Worm (Caenorhabditis elegans) whole organism, mixed stage, embryonic: ENCODE data around the gene R05G6.4.

ENCODE experiments used
- ceh-43 ChIP-seq: fragments of 200-800 bp; sonication (Bioruptor generic); optimal IDR thresholded peaks from 2 replicates; lab custom pipeline; 2018; ENCODE audit warnings: mild to moderate bottlenecking, missing genetic modification characterization, moderate library complexity, missing compliant biosample characterization
- elt-1 ChIP-seq: sonication (generic microtip); optimal IDR thresholded peaks from 2 replicates; lab custom pipeline; 2017; ENCODE audit warnings: missing genetic modification characterization, mild to moderate bottlenecking, missing compliant biosample characterization, antibody characterized with exemption, moderate library complexity, borderline replicate concordance; ENCODE audit not compliant: insufficient read depth
- mep-1 ChIP-seq: fragments of 150-350 bp; optimal IDR thresholded peaks from 2 replicates; lab custom pipeline; 2017; ENCODE audit warnings: missing biosample characterization, missing genetic modification reagents, missing genetic modification characterization, inconsistent platforms
- nhr-12 ChIP-seq: fragments of 150-350 bp; optimal IDR thresholded peaks from 2 replicates; lab custom pipeline; 2014; ENCODE audit warnings: missing biosample characterization, missing genetic modification characterization
- pha-4 ChIP-seq: fragments of 150-350 bp; optimal IDR thresholded peaks from 2 replicates; lab custom pipeline; 2018; ENCODE audit warnings: missing biosample characterization, missing genetic modification reagents, missing genetic modification characterization
- sem-2 ChIP-seq: fragments of 200-800 bp; sonication (Bioruptor generic); optimal IDR thresholded peaks from 2 replicates; lab custom pipeline; 2018; ENCODE audit warnings: mild to moderate bottlenecking, missing genetic modification characterization, missing compliant biosample characterization
- zip-8 ChIP-seq: fragments of 150-350 bp; optimal IDR thresholded peaks from 2 replicates; lab custom pipeline; 2014; ENCODE audit warnings: missing biosample characterization, missing genetic modification characterization

DNA sequence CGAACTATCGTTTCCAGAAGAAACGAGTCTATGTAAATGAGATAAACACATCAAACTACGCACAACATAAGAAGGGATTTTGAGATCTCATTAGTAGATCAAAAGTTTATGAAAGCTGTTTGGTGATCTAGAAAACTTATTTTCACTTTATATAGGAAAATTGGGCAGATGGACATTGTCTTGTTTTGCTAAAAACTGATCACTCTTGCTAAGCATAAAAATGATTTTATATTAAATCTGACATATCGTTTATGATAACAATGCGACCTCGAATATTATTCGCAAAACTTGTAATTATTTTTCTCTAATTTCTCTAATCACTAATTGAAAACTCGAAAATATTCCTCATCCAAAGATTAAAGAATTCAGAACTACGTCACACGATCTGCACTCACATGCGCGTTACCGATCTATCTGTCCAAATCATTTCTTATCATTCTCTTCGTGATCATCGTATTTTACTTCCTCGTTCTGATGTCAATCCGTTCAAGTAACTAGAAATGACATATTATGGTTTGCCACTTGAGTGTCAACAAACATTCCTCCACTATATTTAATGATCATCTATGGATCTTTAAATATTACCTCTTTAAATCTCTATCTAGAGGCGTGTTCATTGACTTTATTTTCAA lies 43.1 kb upstream of the R05G6.4 start, which contains the start of gene F55G1.7:
- TF ChIP-seq ceh-43 (GFP tag; lab: Kevin White, UChicago) (no peak), sem-2 (no peak), elt-1 (tag; lab: Kevin White, UChicago) (no peak), pha-4 (tag; lab: Kevin White, UChicago) (no peak), mep-1 (tag; lab: Kevin White, UChicago) (no peak), zip-8 (tag; lab: Kevin White, UChicago) (no peak), nhr-12 (tag; lab: Kevin White, UChicago) (no peak)
